Worm (Caenorhabditis elegans): ENCODE measurements around the gene glit-1.

- TF ChIP-seq him-1 (tag; optimal IDR thresholded peaks at IDR 0.05) = no peak
- no peak for TF ChIP-seq W03F9.2 (tag; optimal IDR thresholded peaks at IDR 0.05)
- no peak for TF ChIP-seq dao-5 (tag; optimal IDR thresholded peaks at IDR 0.05)
Observed at ce11 chrX:4662293-4662825, 49.7 kb upstream of the glit-1 start.

Data from whole organism, L4/young adult.